Fruit fly (Drosophila melanogaster): ENCODE data around the gene CG42762.
A peak's percentile ranks its signal among the peaks of the same experiment; 100 is the strongest.

CG42762 gene

dm6 chr2L:8159498-8159897 lies 15.7 kb upstream of the CG42762 start, which contains the start of the genes PAPLA1 and Rbsn-5 (continued):
- TF ChIP-seq Ptx1 (GFP tag; IDR thresholded peaks at IDR 0.05) (peak; percentile 96), Oaz (GFP tag; IDR thresholded peaks at IDR 0.05) (peak; percentile 81), pfk (GFP tag; optimal IDR thresholded peaks at IDR 0.05) (peak; percentile 41), schlank (tag; optimal IDR thresholded peaks at IDR 0.05) (peak; percentile 87), Deaf1 (tag; optimal IDR thresholded peaks at IDR 0.05) (peak; percentile 63), CG14860 (GFP tag; IDR thresholded peaks at IDR 0.05; ENCODE audit: partially characterized antibody) (no peak), CG4854 (GFP tag; optimal IDR thresholded peaks at IDR 0.05) (peak; percentile 93), CG9797 (GFP tag; optimal IDR thresholded peaks at IDR 0.05) (peak; percentile 31), toy (GFP tag; IDR thresholded peaks at IDR 0.05) (peak; percentile 55; the same call in 1 of the 2 replicates), p53 (GFP tag; optimal IDR thresholded peaks at IDR 0.05) (peak; percentile 89), Trl (optimal IDR thresholded peaks at IDR 0.05) (no peak), Trl (GFP tag; optimal IDR thresholded peaks at IDR 0.05) (peak; percentile 97), C15 (GFP tag; IDR thresholded peaks at IDR 0.05) (peak; percentile 91), Hey (tag; optimal IDR thresholded peaks at IDR 0.05) (peak; percentile 83), Awh (GFP tag; IDR thresholded peaks at IDR 0.05) (peak; percentile 86), CG2199 (GFP tag; IDR thresholded peaks at IDR 0.05) (0 out of 3 replicates have a peak, but pooled peaks have one; percentile 22), Ets65A (GFP tag) (peak; percentile 100), exex (tag; optimal IDR thresholded peaks at IDR 0.05) (peak; percentile 93), CG42726 (GFP tag; IDR thresholded peaks at IDR 0.05; ENCODE audit: partially characterized antibody) (no peak), CG8944 (GFP tag; optimal IDR thresholded peaks at IDR 0.05) (peak; percentile 96), caup (GFP tag; optimal IDR thresholded peaks at IDR 0.05; ENCODE audit: severe bottlenecking) (peak; percentile 92), Ravus (GFP tag; IDR thresholded peaks at IDR 0.05) (peak; percentile 66), CrebB (tag; optimal IDR thresholded peaks at IDR 0.05) (peak; percentile 88), CG14014 (GFP tag; IDR thresholded peaks at IDR 0.05) (peak; percentile 93), eyg (GFP tag; optimal IDR thresholded peaks at IDR 0.05) (peak; percentile 90), fu2 (GFP tag; optimal IDR thresholded peaks at IDR 0.05) (peak; percentile 95), mam (GFP tag; optimal IDR thresholded peaks at IDR 0.05) (peak; percentile 98), Camta (GFP tag; optimal IDR thresholded peaks at IDR 0.05) (peak; percentile 94), H2.0 (GFP tag; IDR thresholded peaks at IDR 0.05) (peak; percentile 91), Nf-YB (GFP tag; optimal IDR thresholded peaks at IDR 0.05) (peak; percentile 74), fru (optimal IDR thresholded peaks at IDR 0.05) (no peak), D19B (GFP tag; optimal IDR thresholded peaks at IDR 0.05) (peak; percentile 78), pnt (GFP tag; optimal IDR thresholded peaks at IDR 0.05) (peak; percentile 96), D (optimal IDR thresholded peaks at IDR 0.05) (no peak), D (GFP tag; optimal IDR thresholded peaks at IDR 0.05) (peak; percentile 83), HHEX (GFP tag; optimal IDR thresholded peaks at IDR 0.05) (peak; percentile 88), CG11696 (GFP tag; IDR thresholded peaks at IDR 0.05) (peak; percentile 82), Fer2 (tag; optimal IDR thresholded peaks at IDR 0.05) (peak; percentile 91), ci (GFP tag; IDR thresholded peaks at IDR 0.05) (peak; percentile 92), CG15011 (GFP tag; optimal IDR thresholded peaks at IDR 0.05) (peak; percentile 81), CG12299 (tag; optimal IDR thresholded peaks at IDR 0.05) (peak; percentile 83), NC2α (GFP tag; optimal IDR thresholded peaks at IDR 0.05) (peak; percentile 88), Kr (GFP tag; optimal IDR thresholded peaks at IDR 0.05) (no peak), yki (optimal IDR thresholded peaks at IDR 0.05) (peak; percentile 45), CG18764 (GFP tag; optimal IDR thresholded peaks at IDR 0.05) (peak; percentile 91), CG6272 (GFP tag; IDR thresholded peaks at IDR 0.05) (peak; percentile 93), trh (GFP tag; optimal IDR thresholded peaks at IDR 0.05) (peak; percentile 81), E2f2 (GFP tag; IDR thresholded peaks at IDR 0.05) (peak; percentile 72), CG43689 (GFP tag; IDR thresholded peaks at IDR 0.05) (no peak; the same call in none of the 2 replicates), CG30431 (GFP tag; optimal IDR thresholded peaks at IDR 0.05) (peak; percentile 87), Mes4 (GFP tag; optimal IDR thresholded peaks at IDR 0.05) (peak; percentile 90), CG7987 (GFP tag; optimal IDR thresholded peaks at IDR 0.05) (peak; percentile 81), ind (GFP tag; optimal IDR thresholded peaks at IDR 0.05) (peak; percentile 97)
